Worm (Caenorhabditis elegans): ENCODE measurements around the gene sre-4.

The sre-4 gene

DNA sequence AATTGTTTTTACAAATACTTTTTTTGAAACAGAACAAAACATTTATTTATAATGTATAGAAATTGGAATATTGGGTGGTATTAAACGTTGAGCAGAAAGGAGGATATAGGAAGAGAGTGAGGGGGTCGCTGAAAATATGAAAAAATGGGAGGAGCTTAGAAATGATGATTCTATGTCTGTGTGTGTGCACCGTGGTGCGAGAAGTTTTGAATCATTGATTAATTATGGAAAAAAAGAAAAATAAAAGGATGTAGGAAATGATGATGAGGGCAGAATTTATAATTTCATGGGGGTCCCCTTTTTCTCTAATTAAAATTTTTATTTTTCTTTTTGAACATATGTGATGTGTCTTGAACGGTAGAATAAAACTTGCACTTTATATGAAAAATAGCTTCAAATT, at the start of gene sre-4:
Gene sre-4, minus strand, starts transcription at position 101 of the 400 bp plus-strand sequence.
- TF ChIP-seq ref-2 (tag; optimal IDR thresholded peaks at IDR 0.05) (no peak), T23F11.4 (GFP tag; optimal IDR thresholded peaks at IDR 0.05) (no peak), zip-5 (tag; optimal IDR thresholded peaks at IDR 0.05) (no peak), unc-3 (GFP tag; conservative IDR thresholded peaks at IDR 0.05) (no peak), unc-3 (tag; optimal IDR thresholded peaks at IDR 0.05) (no peak), ceh-24 (tag; optimal IDR thresholded peaks at IDR 0.05) (no peak), ceh-34 (tag; optimal IDR thresholded peaks at IDR 0.05) (no peak), ets-4 (tag; optimal IDR thresholded peaks at IDR 0.05) (no peak), nhr-232 (tag; optimal IDR thresholded peaks at IDR 0.05) (no peak), unc-55 (GFP tag; optimal IDR thresholded peaks at IDR 0.05) (no peak), ama-1 (optimal IDR thresholded peaks at IDR 0.05) (no peak), ahr-1 (tag; optimal IDR thresholded peaks at IDR 0.05) (no peak), F13H6.1 (tag; optimal IDR thresholded peaks at IDR 0.05) (no peak), pag-3 (tag; optimal IDR thresholded peaks at IDR 0.05; ENCODE audit: borderline replicate concordance) (no peak), hlh-8 (tag; optimal IDR thresholded peaks at IDR 0.05) (no peak), ceh-18 (tag; optimal IDR thresholded peaks at IDR 0.05) (no peak)

ce11 chrIV:9833337-9833736, 48.7 kb upstream of the sre-4 start:
- no peak for TF ChIP-seq hlh-15 (tag; optimal IDR thresholded peaks at IDR 0.05)
- no peak for TF ChIP-seq hlh-13 (GFP tag; optimal IDR thresholded peaks at IDR 0.05)
- no peak for TF ChIP-seq tbx-7 (tag; optimal IDR thresholded peaks at IDR 0.05)
- TF ChIP-seq pag-3 (tag; optimal IDR thresholded peaks at IDR 0.05; ENCODE audit: borderline replicate concordance), result no peak
- TF ChIP-seq sox-2 (GFP tag; IDR thresholded peaks at IDR 0.05), result no peak
- no peak for TF ChIP-seq ceh-6 (GFP tag; optimal IDR thresholded peaks at IDR 0.05)

DNA sequence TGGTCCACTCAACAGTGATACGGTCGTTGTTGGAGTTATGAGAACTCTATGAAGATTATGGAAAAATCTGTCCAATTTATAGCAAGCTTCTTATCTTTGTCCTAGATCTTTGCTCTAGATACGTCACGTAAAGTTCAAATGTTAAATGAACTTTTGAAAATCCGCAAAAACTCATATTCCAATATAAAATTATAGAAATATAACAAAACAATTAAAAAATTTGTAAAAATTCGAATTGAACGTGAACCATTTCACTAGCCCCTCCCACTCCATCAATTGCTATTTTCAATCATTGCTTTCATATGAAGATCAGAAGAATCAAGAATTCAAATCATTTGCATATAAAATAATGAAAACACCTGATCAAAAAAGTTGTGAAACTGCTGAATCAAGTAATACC, 48.0 kb upstream of the sre-4 start, which contains the start of gene kin-21:
Gene kin-21, plus strand, starts transcription at position 301 of the 400 bp plus-strand sequence.
- TF ChIP-seq ceh-48 (tag; optimal IDR thresholded peaks at IDR 0.05), result no peak
- no peak for TF ChIP-seq ceh-45 (GFP tag; IDR thresholded peaks at IDR 0.05)
- no peak for TF ChIP-seq ceh-22 (tag; optimal IDR thresholded peaks at IDR 0.05)

ce11 chrIV:9825196-9825744, 40.7 kb upstream of the sre-4 start, which contains the start of gene mtr-4:
Gene mtr-4, plus strand, starts transcription at chrIV:9825694.
- TF ChIP-seq ceh-48 (tag; optimal IDR thresholded peaks at IDR 0.05) (no peak), ceh-18 (tag; optimal IDR thresholded peaks at IDR 0.05) (no peak), pag-3 (tag; optimal IDR thresholded peaks at IDR 0.05; ENCODE audit: borderline replicate concordance) (no peak), hlh-8 (tag; optimal IDR thresholded peaks at IDR 0.05) (no peak), hlh-15 (tag; optimal IDR thresholded peaks at IDR 0.05) (no peak), pha-2 (tag; optimal IDR thresholded peaks at IDR 0.05) (no peak), ztf-16 (tag; optimal IDR thresholded peaks at IDR 0.05) (no peak), tbx-7 (tag; optimal IDR thresholded peaks at IDR 0.05) (no peak), ceh-34 (tag; optimal IDR thresholded peaks at IDR 0.05) (no peak), pha-4 (tag; optimal IDR thresholded peaks at IDR 0.05) (no peak), fkh-6 (tag; optimal IDR thresholded peaks at IDR 0.05) (no peak), madf-2 (tag; optimal IDR thresholded peaks at IDR 0.05) (no peak), unc-86 (tag; optimal IDR thresholded peaks at IDR 0.05) (no peak), mec-3 (tag; optimal IDR thresholded peaks at IDR 0.05; ENCODE audit: borderline replicate concordance) (no peak), ceh-31 (tag; optimal IDR thresholded peaks at IDR 0.05) (no peak), fax-1 (tag; optimal IDR thresholded peaks at IDR 0.05) (no peak)

- TF ChIP-seq tbx-7 (tag; optimal IDR thresholded peaks at IDR 0.05) (no peak), ttx-3 (tag; optimal IDR thresholded peaks at IDR 0.05) (no peak), sox-2 (GFP tag; IDR thresholded peaks at IDR 0.05) (no peak), ceh-24 (tag; optimal IDR thresholded peaks at IDR 0.05) (no peak), pha-2 (tag; optimal IDR thresholded peaks at IDR 0.05) (no peak), eyg-1 (tag; optimal IDR thresholded peaks at IDR 0.05) (no peak), odd-2 (tag; optimal IDR thresholded peaks at IDR 0.05) (no peak), unc-42 (tag; optimal IDR thresholded peaks at IDR 0.05) (no peak), rnt-1 (tag; optimal IDR thresholded peaks at IDR 0.05) (no peak), nfya-1 (tag; optimal IDR thresholded peaks at IDR 0.05) (no peak), dmd-4 (tag; optimal IDR thresholded peaks at IDR 0.05; ENCODE audit: borderline replicate concordance) (no peak), hlh-6 (tag; optimal IDR thresholded peaks at IDR 0.05) (no peak)
Measured at ce11 chrIV:9824480-9824879, 39.9 kb upstream of the sre-4 start, which contains the start of gene catp-6. Gene catp-6, minus strand, starts transcription at chrIV:9824580.

Data from whole organism, late embryonic.